Worm (Caenorhabditis elegans) whole organism, young adult: ENCODE data around the gene vha-1.

Source experiments
- B0019.2 ChIP-seq: fragments of 200-800 bp; sonication (Bioruptor generic); conservative IDR thresholded peaks from 2 replicates; pipeline ENCODE4 v1.3.6; 2022; ENCODE audit warnings: missing genetic modification reagents, missing genetic modification characterization, missing compliant biosample characterization
- C17E4.6 ChIP-seq: fragments of 200-800 bp; sonication (Bioruptor generic); IDR thresholded peaks from 2 replicates; pipeline ENCODE4 v1.3.6; 2022; ENCODE audit warnings: missing genetic modification reagents, missing genetic modification characterization, missing compliant biosample characterization
- F10E7.11 ChIP-seq: sonication (generic microtip); optimal IDR thresholded peaks from 2 replicates; lab custom pipeline; 2017; ENCODE audit warnings: mild to moderate bottlenecking, missing genetic modification characterization, moderate library complexity, missing compliant biosample characterization
- F22D6.2 ChIP-seq: sonication (generic microtip); optimal IDR thresholded peaks from 2 replicates; lab custom pipeline; 2016; ENCODE audit warnings: mild to moderate bottlenecking, missing genetic modification characterization, missing compliant biosample characterization
- F37B4.10 ChIP-seq: fragments of 200-800 bp; sonication (Bioruptor generic); IDR thresholded peaks from 2 replicates; pipeline ENCODE4 v1.3.6; 2022; ENCODE audit warnings: missing genetic modification characterization, missing compliant biosample characterization
- F39B2.1 ChIP-seq: fragments of 200-800 bp; sonication (Bioruptor generic); IDR thresholded peaks from 2 replicates; pipeline ENCODE4 v1.3.6; 2022; ENCODE audit warnings: missing genetic modification reagents, missing genetic modification characterization, missing compliant biosample characterization
- F49E8.2 ChIP-seq: sonication (generic microtip); optimal IDR thresholded peaks from 3 replicates; lab custom pipeline; 2017; ENCODE audit warnings: missing genetic modification characterization, mild to moderate bottlenecking, missing compliant biosample characterization, antibody characterized with exemption, moderate library complexity; ENCODE audit not compliant: insufficient read depth
- K11D2.4 ChIP-seq: fragments of 200-800 bp; sonication (Bioruptor generic); IDR thresholded peaks from 2 replicates; pipeline ENCODE4 v1.3.6; 2022; ENCODE audit warnings: missing genetic modification reagents, missing genetic modification characterization, missing compliant biosample characterization
- K12H6.12 ChIP-seq: fragments of 200-800 bp; sonication (Bioruptor generic); optimal IDR thresholded peaks from 2 replicates; lab custom pipeline; 2018; ENCODE audit warnings: mild to moderate bottlenecking, missing genetic modification characterization, missing compliant biosample characterization
- T26A5.8 ChIP-seq: sonication (generic microtip); optimal IDR thresholded peaks from 2 replicates; lab custom pipeline; 2016; ENCODE audit warnings: missing genetic modification characterization, missing compliant biosample characterization
- Y53F4B.3 ChIP-seq: fragments of 200-800 bp; sonication (Bioruptor generic); IDR thresholded peaks from 2 replicates; pipeline ENCODE4 v1.3.6; 2022; ENCODE audit warnings: missing genetic modification reagents, missing genetic modification characterization, missing compliant biosample characterization
- Y53G8AR.9 ChIP-seq: fragments of 200-800 bp; sonication (Bioruptor generic); conservative IDR thresholded peaks from 2 replicates; pipeline ENCODE4 v1.3.6; 2022; ENCODE audit warnings: missing genetic modification reagents, missing genetic modification characterization, missing compliant biosample characterization
- Y67H2A.10 ChIP-seq: fragments of 200-800 bp; sonication (Bioruptor generic); conservative IDR thresholded peaks from 2 replicates; pipeline ENCODE4 v1.3.6; 2022; ENCODE audit warnings: missing genetic modification reagents, missing genetic modification characterization, missing compliant biosample characterization
- Y95B8A.8 ChIP-seq: fragments of 200-800 bp; sonication (Bioruptor generic); IDR thresholded peaks from 2 replicates; pipeline ENCODE4 v1.3.6; 2022; ENCODE audit warnings: missing genetic modification reagents, missing genetic modification characterization, missing compliant biosample characterization
- ama-1 ChIP-seq, 3 experiments: fragments of 150-350 bp in 1 of 3; sonication (generic microtip) in 2 of 3; optimal IDR thresholded peaks; 2 replicates each; lab custom pipeline; 2014 to 2018; ENCODE audit warnings: missing biosample characterization in 2 of 3, missing genetic modification characterization in 2 of 3, missing genetic modification reagents in 2 of 3
- athp-1 ChIP-seq: sonication (generic microtip); optimal IDR thresholded peaks from 2 replicates; lab custom pipeline; 2017; ENCODE audit warnings: mild to moderate bottlenecking, missing genetic modification characterization, missing compliant biosample characterization
- ccch-3 ChIP-seq: fragments of 200-800 bp; sonication (Bioruptor generic); optimal IDR thresholded peaks from 2 replicates; lab custom pipeline; 2018; ENCODE audit warnings: mild to moderate bottlenecking, missing genetic modification characterization, missing compliant biosample characterization
- ceh-100 ChIP-seq: fragments of 200-800 bp; sonication (Bioruptor generic); IDR thresholded peaks from 2 replicates; pipeline ENCODE4 v1.3.6; 2022; ENCODE audit warnings: missing genetic modification reagents, missing genetic modification characterization, missing compliant biosample characterization
- ceh-27 ChIP-seq: fragments of 200-800 bp; sonication (Bioruptor generic); optimal IDR thresholded peaks from 2 replicates; lab custom pipeline; 2018; ENCODE audit warnings: mild to moderate bottlenecking, missing genetic modification characterization, moderate library complexity, missing compliant biosample characterization
- ceh-79 ChIP-seq: sonication (generic microtip); optimal IDR thresholded peaks from 2 replicates; lab custom pipeline; 2017; ENCODE audit warnings: mild to moderate bottlenecking, missing genetic modification characterization, missing compliant biosample characterization
- chd-7 ChIP-seq: sonication (generic microtip); optimal IDR thresholded peaks from 2 replicates; lab custom pipeline; 2016; ENCODE audit warnings: mild to moderate bottlenecking, missing genetic modification characterization, moderate library complexity, missing compliant biosample characterization
- dox-1 ChIP-seq: fragments of 200-800 bp; sonication (Bioruptor generic); IDR thresholded peaks from 2 replicates; pipeline ENCODE4 v1.3.6; 2022; ENCODE audit warnings: missing genetic modification reagents, missing genetic modification characterization, missing compliant biosample characterization
- dpff-1 ChIP-seq: sonication (generic microtip); optimal IDR thresholded peaks from 2 replicates; lab custom pipeline; 2017; ENCODE audit warnings: mild to moderate bottlenecking, missing genetic modification characterization, missing compliant biosample characterization
- egrh-3 ChIP-seq: fragments of 200-800 bp; sonication (Bioruptor generic); IDR thresholded peaks from 2 replicates; pipeline ENCODE4 v1.3.6; 2022; ENCODE audit warnings: missing genetic modification reagents, missing genetic modification characterization, missing compliant biosample characterization
- gei-17 ChIP-seq: fragments of 200-800 bp; sonication (Bioruptor generic); optimal IDR thresholded peaks from 2 replicates; lab custom pipeline; 2018; ENCODE audit warnings: mild to moderate bottlenecking, missing genetic modification characterization, missing compliant biosample characterization
- him-1 ChIP-seq: sonication (generic microtip); optimal IDR thresholded peaks from 2 replicates; lab custom pipeline; 2016; ENCODE audit warnings: missing genotype, missing genetic modification reagents, missing genetic modification characterization, missing compliant biosample characterization
- lag-1 ChIP-seq: fragments of 200-800 bp; sonication (Bioruptor generic); IDR thresholded peaks from 2 replicates; pipeline ENCODE4 v1.3.6; 2022; ENCODE audit warnings: missing genetic modification reagents, missing genetic modification characterization, missing compliant biosample characterization
- lin-35 ChIP-seq, 3 experiments: fragments of 150-350 bp in 2 of 3; sonication (generic microtip) in 1 of 3; optimal IDR thresholded peaks; 2 replicates each; lab custom pipeline; 2014 to 2018; ENCODE audit warnings: missing biosample characterization in 3 of 3, missing genetic modification characterization in 3 of 3, missing genetic modification reagents in 3 of 3
- lin-54 ChIP-seq: fragments of 200-800 bp; sonication (Bioruptor generic); optimal IDR thresholded peaks from 2 replicates; lab custom pipeline; 2018; ENCODE audit warnings: mild to moderate bottlenecking, missing genetic modification characterization, missing compliant biosample characterization
- lir-1 ChIP-seq: fragments of 200-800 bp; sonication (Bioruptor generic); conservative IDR thresholded peaks from 2 replicates; pipeline ENCODE4 v1.3.6; 2022; ENCODE audit warnings: missing genetic modification reagents, missing genetic modification characterization, missing compliant biosample characterization
- lsl-1 ChIP-seq: fragments of 200-800 bp; sonication (Bioruptor generic); optimal IDR thresholded peaks from 2 replicates; lab custom pipeline; 2018; ENCODE audit warnings: mild to moderate bottlenecking, missing genetic modification characterization, moderate library complexity, missing compliant biosample characterization
- mcd-1 ChIP-seq: fragments of 200-800 bp; sonication (Bioruptor generic); IDR thresholded peaks from 2 replicates; pipeline ENCODE4 v1.3.6; 2022; ENCODE audit warnings: missing genetic modification reagents, missing genetic modification characterization, missing compliant biosample characterization
- mes-4 ChIP-seq: sonication (generic microtip); optimal IDR thresholded peaks from 2 replicates; lab custom pipeline; 2016; ENCODE audit warnings: missing genotype, missing genetic modification characterization, missing compliant biosample characterization
- nhr-80 ChIP-seq: sonication (generic microtip); optimal IDR thresholded peaks from 2 replicates; lab custom pipeline; 2016; ENCODE audit warnings: missing genetic modification characterization, missing compliant biosample characterization
- nhr-90 ChIP-seq: sonication (generic microtip); optimal IDR thresholded peaks from 2 replicates; lab custom pipeline; 2016; ENCODE audit warnings: missing genotype, mild to moderate bottlenecking, missing genetic modification characterization, missing compliant biosample characterization
- rec-8 ChIP-seq, 2 experiments: sonication (generic microtip); optimal IDR thresholded peaks; 2 replicates each; lab custom pipeline; 2016; ENCODE audit warnings: mild to moderate bottlenecking in 2 of 2, missing genetic modification characterization in 2 of 2, missing genetic modification reagents in 2 of 2, missing genotype in 2 of 2, missing biosample characterization in 1 of 2, missing compliant biosample characterization in 1 of 2, moderate library complexity in 1 of 2
- repo-1 ChIP-seq: sonication (generic microtip); optimal IDR thresholded peaks from 2 replicates; lab custom pipeline; 2017; ENCODE audit warnings: mild to moderate bottlenecking, missing genetic modification characterization, missing compliant biosample characterization
- sdz-38 ChIP-seq: sonication (generic microtip); optimal IDR thresholded peaks from 2 replicates; lab custom pipeline; 2016; ENCODE audit warnings: missing genotype, missing genetic modification characterization, missing compliant biosample characterization
- sea-2 ChIP-seq: fragments of 200-800 bp; sonication (Bioruptor generic); IDR thresholded peaks from 2 replicates; pipeline ENCODE4 v1.3.6; 2022; ENCODE audit warnings: missing genetic modification characterization, missing compliant biosample characterization
- snpc-1.3 ChIP-seq: sonication (generic microtip); optimal IDR thresholded peaks from 2 replicates; lab custom pipeline; 2017; ENCODE audit warnings: missing genetic modification characterization, mild to moderate bottlenecking, missing compliant biosample characterization, antibody characterized with exemption, moderate library complexity, missing genotype, missing genetic modification reagents; ENCODE audit not compliant: insufficient read depth
- snpc-4 ChIP-seq, 5 experiments: fragments of 150-350 bp in 1 of 5; sonication (generic microtip) in 4 of 5; optimal IDR thresholded peaks; 2 replicates each; lab custom pipeline; 2014 to 2018; ENCODE audit warnings: missing genetic modification characterization in 5 of 5, missing biosample characterization in 3 of 5, antibody characterized with exemption in 2 of 5, mild to moderate bottlenecking in 2 of 5, missing compliant biosample characterization in 2 of 5, missing genotype in 2 of 5, moderate library complexity in 2 of 5, missing genetic modification reagents in 1 of 5
- xnd-1 ChIP-seq: sonication (generic microtip); optimal IDR thresholded peaks from 2 replicates; lab custom pipeline; 2016; ENCODE audit warnings: missing genotype, missing genetic modification reagents, missing genetic modification characterization, missing compliant biosample characterization
- zfh-2 ChIP-seq: fragments of 200-800 bp; sonication (Bioruptor generic); conservative IDR thresholded peaks from 2 replicates; pipeline ENCODE4 v1.3.6; 2022; ENCODE audit warnings: missing genetic modification reagents, missing genetic modification characterization, missing compliant biosample characterization
- zim-3 ChIP-seq: sonication (generic microtip); optimal IDR thresholded peaks from 2 replicates; lab custom pipeline; 2017; ENCODE audit warnings: mild to moderate bottlenecking, missing genetic modification characterization, moderate library complexity, missing compliant biosample characterization
- ztf-18 ChIP-seq: sonication (generic microtip); optimal IDR thresholded peaks from 2 replicates; lab custom pipeline; 2016; ENCODE audit warnings: missing genotype, mild to moderate bottlenecking, missing genetic modification characterization, missing compliant biosample characterization
- ztf-25 ChIP-seq: fragments of 200-800 bp; sonication (Bioruptor generic); IDR thresholded peaks from 2 replicates; pipeline ENCODE4 v1.3.6; 2022; ENCODE audit warnings: missing genetic modification reagents, missing genetic modification characterization, missing compliant biosample characterization
- ztf-3 ChIP-seq: fragments of 200-800 bp; sonication (Bioruptor generic); optimal IDR thresholded peaks from 2 replicates; lab custom pipeline; 2018; ENCODE audit warnings: mild to moderate bottlenecking, missing genetic modification characterization, missing compliant biosample characterization

Gene vha-1

ce11 chrIII:9780665-9781304 lies at the start of gene vha-1 (continued):
- TF ChIP-seq T26A5.8 (tag; lab: Kevin White, UChicago) (no peak), Y95B8A.8 (GFP tag; lab: Robert Waterston, UW) (no peak), C17E4.6 (GFP tag; lab: Robert Waterston, UW) (no peak), K12H6.12 (tag; lab: Kevin White, UChicago) (peak; percentile 64), F49E8.2 (tag; lab: Kevin White, UChicago) (peak; percentile 30), F22D6.2 (tag; lab: Kevin White, UChicago) (no peak), zim-3 (tag; lab: Kevin White, UChicago) (no peak), F39B2.1 (GFP tag; lab: Robert Waterston, UW) (no peak), xnd-1 (tag; lab: Kevin White, UChicago) (no peak), lir-1 (GFP tag; lab: Robert Waterston, UW) (no peak), mes-4 (no peak), sea-2 (no peak), Y53F4B.3 (GFP tag; lab: Robert Waterston, UW) (no peak), ztf-25 (GFP tag; lab: Robert Waterston, UW) (no peak), lin-35 (GFP tag; optimal IDR thresholded peaks at IDR 0.05; lab: Kevin White, UChicago) (peak in 1 of 3 experiments; percentile 55), ceh-79 (no peak), Y53G8AR.9 (GFP tag; lab: Robert Waterston, UW) (peak; percentile 63), dpff-1 (tag; lab: Kevin White, UChicago) (no peak), ceh-27 (peak; percentile 87), mcd-1 (GFP tag; lab: Robert Waterston, UW) (peak; percentile 97), gei-17 (no peak), Y67H2A.10 (GFP tag; lab: Robert Waterston, UW) (peak; percentile 93), dox-1 (peak; percentile 88), rec-8 (tag; optimal IDR thresholded peaks at IDR 0.05; lab: Kevin White, UChicago) (no peak), ztf-18 (peak; percentile 51), nhr-80 (tag; lab: Kevin White, UChicago) (peak; percentile 98), lag-1 (no peak), athp-1 (tag; lab: Kevin White, UChicago) (peak; percentile 61), snpc-4 (GFP tag; optimal IDR thresholded peaks at IDR 0.05; lab: Kevin White, UChicago) (no peak), snpc-4 (tag; optimal IDR thresholded peaks at IDR 0.05; lab: Kevin White, UChicago) (peak in 3 of 4 experiments; percentile 36 to 62 (median 46)), sdz-38 (no peak), zfh-2 (GFP tag; lab: Robert Waterston, UW) (peak; percentile 55; the same call in 1 of the 2 replicates), repo-1 (tag; lab: Kevin White, UChicago) (no peak), nhr-90 (tag; lab: Kevin White, UChicago) (peak; percentile 76), ztf-3 (no peak), snpc-1.3 (tag; lab: Kevin White, UChicago) (peak; percentile 0), F37B4.10 (GFP tag; lab: Robert Waterston, UW) (no peak), him-1 (no peak), chd-7 (tag; lab: Kevin White, UChicago) (no peak), B0019.2 (GFP tag; lab: Robert Waterston, UW) (no peak), ccch-3 (no peak), K11D2.4 (GFP tag; lab: Robert Waterston, UW) (peak; percentile 40; the same call in 1 of the 2 replicates), ceh-100 (peak; percentile 77), lsl-1 (peak; percentile 67), F10E7.11 (tag; lab: Kevin White, UChicago) (no peak), lin-54 (peak; percentile 70), ama-1 (optimal IDR thresholded peaks at IDR 0.05; lab: Kevin White, UChicago) (peak; percentile 55), ama-1 (GFP tag; optimal IDR thresholded peaks at IDR 0.05; lab: Kevin White, UChicago) (peak in 1 of 2 experiments; percentile 4), egrh-3 (peak; percentile 26; the same call in 1 of the 2 replicates)
